Fruit fly (Drosophila melanogaster): ENCODE results near the gene cmet.

- no peak for TF ChIP-seq CG7101 (tag; optimal IDR thresholded peaks at IDR 0.05)
- TF ChIP-seq kay (GFP tag; ENCODE audit: borderline replicate concordance) = no peak
- TF ChIP-seq ovo (GFP tag; optimal IDR thresholded peaks at IDR 0.05) = no peak
- TF ChIP-seq toe (GFP tag; optimal IDR thresholded peaks at IDR 0.05) = no peak
- no peak for TF ChIP-seq cnc (optimal IDR thresholded peaks at IDR 0.05)
- no peak for TF ChIP-seq CG33017 (tag; optimal IDR thresholded peaks at IDR 0.05)
- TF ChIP-seq CG12768 (GFP tag; optimal IDR thresholded peaks at IDR 0.05) = no peak
- TF ChIP-seq CG11617 (GFP tag; optimal IDR thresholded peaks at IDR 0.05) = no peak
- TF ChIP-seq tj (GFP tag; optimal IDR thresholded peaks at IDR 0.05) = peak; percentile 15
- TF ChIP-seq Hr96 (GFP tag; optimal IDR thresholded peaks at IDR 0.05) = no peak
Observed at dm6 chr2L:11221296-11221698, 47.5 kb downstream of the cmet start.
